Fruit fly (Drosophila melanogaster) whole organism, embryonic: Measurements from ENCODE around the gene Ubqn.

Experiments used
- Aef1 ChIP-seq: fragments of 200-800 bp; sonication (Bioruptor generic); IDR thresholded peaks from 3 replicates; pipeline ENCODE4 v1.3.6; 2022; ENCODE audit warnings: missing biosample characterization, missing genetic modification characterization
- Antp ChIP-seq: fragments of 200-800 bp; sonication (Bioruptor generic); optimal IDR thresholded peaks from 3 replicates; lab custom pipeline; 2016; ENCODE audit warnings: missing biosample characterization, missing genetic modification characterization
- B-H2 ChIP-seq: fragments of 200-800 bp; sonication (Bioruptor generic); optimal IDR thresholded peaks from 2 replicates; lab custom pipeline; 2018; ENCODE audit warnings: missing biosample characterization, mild to moderate bottlenecking, missing genetic modification characterization
- BEAF-32 ChIP-seq: fragments of 200-800 bp; sonication (Bioruptor generic); optimal IDR thresholded peaks from 3 replicates; lab custom pipeline; 2017; ENCODE audit warnings: missing biosample characterization, missing genetic modification characterization, mild to moderate bottlenecking, moderate library complexity, missing genetic modification reagents
- Bdp1 ChIP-seq: fragments of 200-800 bp; sonication (Bioruptor generic); optimal IDR thresholded peaks from 3 replicates; lab custom pipeline; 2016; ENCODE audit warnings: missing biosample characterization, missing genetic modification characterization
- CG15011 ChIP-seq: fragments of 200-800 bp; sonication (Bioruptor generic); optimal IDR thresholded peaks from 3 replicates; lab custom pipeline; 2018; ENCODE audit warnings: missing biosample characterization, mild to moderate bottlenecking, missing genetic modification characterization
- CG15269 ChIP-seq: fragments of 200-800 bp; sonication (Bioruptor generic); optimal IDR thresholded peaks from 2 replicates; lab custom pipeline; 2018; ENCODE audit warnings: missing biosample characterization, mild to moderate bottlenecking, missing genetic modification characterization, moderate library complexity
- CG1647 ChIP-seq: fragments of 200-800 bp; sonication (Bioruptor generic); optimal IDR thresholded peaks from 3 replicates; lab custom pipeline; 2016; ENCODE audit warnings: missing biosample characterization, missing genetic modification characterization
- CG16815 ChIP-seq: fragments of 200-800 bp; sonication (Bioruptor generic); optimal IDR thresholded peaks from 3 replicates; lab custom pipeline; 2017; ENCODE audit warnings: missing biosample characterization, mild to moderate bottlenecking, missing genetic modification characterization
- CG2199 ChIP-seq: fragments of 200-800 bp; sonication (Bioruptor generic); IDR thresholded peaks from 3 replicates; pipeline ENCODE4 v1.3.6; 2022; ENCODE audit warnings: missing biosample characterization, missing genetic modification characterization
- CG30403 ChIP-seq: fragments of 200-800 bp; sonication (Bioruptor generic); optimal IDR thresholded peaks from 3 replicates; lab custom pipeline; 2016; ENCODE audit warnings: missing biosample characterization, missing genetic modification characterization
- CG31441 ChIP-seq: fragments of 200-800 bp; sonication (Bioruptor generic); IDR thresholded peaks from 2 replicates; pipeline ENCODE4 v1.3.6; 2022; ENCODE audit warnings: missing biosample characterization, missing genetic modification characterization
- CG32532 ChIP-seq: fragments of 200-800 bp; sonication (Bioruptor generic); IDR thresholded peaks from 2 replicates; pipeline ENCODE4 v1.3.6; 2022; ENCODE audit warnings: missing biosample characterization, missing genetic modification characterization
- CG3838 ChIP-seq: fragments of 200-800 bp; sonication (Bioruptor generic); optimal IDR thresholded peaks from 3 replicates; lab custom pipeline; 2016; ENCODE audit warnings: missing biosample characterization, missing genetic modification characterization
- CG4424 ChIP-seq: fragments of 200-800 bp; sonication (Bioruptor generic); optimal IDR thresholded peaks from 3 replicates; lab custom pipeline; 2016; ENCODE audit warnings: missing biosample characterization, missing genetic modification characterization
- CG6791 ChIP-seq: fragments of 200-800 bp; sonication (Bioruptor generic); IDR thresholded peaks from 3 replicates; pipeline ENCODE4 v1.3.6; 2022; ENCODE audit warnings: missing biosample characterization, missing genetic modification characterization; ENCODE audit not compliant: partially characterized antibody
- CG6854 ChIP-seq: fragments of 200-800 bp; sonication (Bioruptor generic); optimal IDR thresholded peaks from 3 replicates; lab custom pipeline; 2017; ENCODE audit warnings: missing biosample characterization, mild to moderate bottlenecking, missing genetic modification characterization
- CG8944 ChIP-seq: fragments of 200-800 bp; sonication (Bioruptor generic); optimal IDR thresholded peaks from 3 replicates; lab custom pipeline; 2016; ENCODE audit warnings: missing biosample characterization, missing genetic modification characterization
- D19B ChIP-seq: fragments of 200-800 bp; sonication (Bioruptor generic); optimal IDR thresholded peaks from 2 replicates; lab custom pipeline; 2017; ENCODE audit warnings: missing biosample characterization, mild to moderate bottlenecking, missing genetic modification characterization
- E2f2 ChIP-seq: fragments of 200-800 bp; sonication (Bioruptor generic); IDR thresholded peaks from 2 replicates; pipeline ENCODE4 v1.3.6; 2022; ENCODE audit warnings: missing biosample characterization, missing genetic modification characterization
- Ets65A ChIP-seq: fragments of 200-800 bp; sonication (Bioruptor generic); peaks from one replicate; lab custom pipeline; 2016; ENCODE audit warnings: missing biosample characterization, missing genetic modification characterization
- GATAe ChIP-seq: fragments of 200-800 bp; sonication (Bioruptor generic); conservative IDR thresholded peaks from 2 replicates; pipeline ENCODE4 v1.3.6; 2022; ENCODE audit warnings: missing biosample characterization, missing genetic modification characterization
- MBD-R2 ChIP-seq: fragments of 200-800 bp; sonication (Bioruptor generic); IDR thresholded peaks from 2 replicates; pipeline ENCODE4 v1.3.6; 2022; ENCODE audit warnings: missing biosample characterization, missing genetic modification characterization
- MESR4 ChIP-seq: fragments of 200-800 bp; sonication (Bioruptor generic); optimal IDR thresholded peaks from 2 replicates; lab custom pipeline; 2018; ENCODE audit warnings: missing biosample characterization, mild to moderate bottlenecking, missing genetic modification characterization, moderate library complexity
- Meics ChIP-seq: fragments of 200-800 bp; sonication (Bioruptor generic); optimal IDR thresholded peaks from 2 replicates; lab custom pipeline; 2017; ENCODE audit warnings: missing biosample characterization, mild to moderate bottlenecking, missing genetic modification characterization
- Mes4 ChIP-seq: fragments of 200-800 bp; sonication (Bioruptor generic); optimal IDR thresholded peaks from 2 replicates; lab custom pipeline; 2016; ENCODE audit warnings: missing biosample characterization, missing genetic modification characterization
- NFAT ChIP-seq: fragments of 200-800 bp; sonication (Bioruptor generic); IDR thresholded peaks from 2 replicates; pipeline ENCODE4 v1.3.6; 2022; ENCODE audit warnings: missing biosample characterization, missing genetic modification characterization
- Nf-YA ChIP-seq: fragments of 200-800 bp; sonication (Bioruptor generic); IDR thresholded peaks from 2 replicates; pipeline ENCODE4 v1.3.6; 2022; ENCODE audit warnings: missing biosample characterization, missing genetic modification characterization
- Nf-YC ChIP-seq: fragments of 200-800 bp; optimal IDR thresholded peaks from 3 replicates; lab custom pipeline; 2019; ENCODE audit warnings: missing biosample characterization, mild to moderate bottlenecking, missing genetic modification characterization, moderate library complexity
- NfI ChIP-seq: fragments of 200-800 bp; sonication (Bioruptor generic); optimal IDR thresholded peaks from 3 replicates; lab custom pipeline; 2018; ENCODE audit warnings: missing biosample characterization, mild to moderate bottlenecking, missing genetic modification characterization, moderate library complexity
- Oaz ChIP-seq: fragments of 200-800 bp; sonication (Bioruptor generic); IDR thresholded peaks from 2 replicates; pipeline ENCODE4 v1.3.6; 2022; ENCODE audit warnings: missing biosample characterization, missing genetic modification characterization
- Rfx ChIP-seq: fragments of 200-800 bp; sonication (Bioruptor generic); IDR thresholded peaks from 2 replicates; pipeline ENCODE4 v1.3.6; 2022; ENCODE audit warnings: missing biosample characterization, missing genetic modification characterization
- Scr ChIP-seq: fragments of 200-800 bp; sonication (Bioruptor generic); IDR thresholded peaks from 2 replicates; pipeline ENCODE4 v1.3.6; 2022; ENCODE audit warnings: missing biosample characterization, missing genetic modification characterization; ENCODE audit not compliant: partially characterized antibody
- Side ChIP-seq: fragments of 200-800 bp; sonication (Bioruptor generic); optimal IDR thresholded peaks from 2 replicates; lab custom pipeline; 2016; ENCODE audit warnings: missing biosample characterization, missing genetic modification characterization
- Ssrp ChIP-seq: fragments of 200-800 bp; sonication (Bioruptor generic); optimal IDR thresholded peaks from 2 replicates; lab custom pipeline; 2018; ENCODE audit warnings: missing biosample characterization, mild to moderate bottlenecking, missing genetic modification characterization, moderate library complexity
- amos ChIP-seq: fragments of 200-800 bp; sonication (Bioruptor generic); IDR thresholded peaks from 2 replicates; pipeline ENCODE4 v1.3.6; 2022; ENCODE audit warnings: missing biosample characterization, missing genetic modification characterization; ENCODE audit not compliant: partially characterized antibody
- ara ChIP-seq: fragments of 200-800 bp; sonication (Bioruptor generic); IDR thresholded peaks from 2 replicates; pipeline ENCODE4 v1.3.6; 2022; ENCODE audit warnings: missing biosample characterization, missing genetic modification characterization
- cad ChIP-seq: fragments of >200 bp; optimal IDR thresholded peaks from 2 replicates; lab custom pipeline; 2017; ENCODE audit warnings: missing biosample characterization, missing genetic modification characterization
- fru ChIP-seq: fragments of >200 bp; optimal IDR thresholded peaks from 2 replicates; lab custom pipeline; 2017
- gsb-n ChIP-seq: fragments of 200-800 bp; sonication (Bioruptor generic); optimal IDR thresholded peaks from 3 replicates; lab custom pipeline; 2018; ENCODE audit warnings: missing biosample characterization, mild to moderate bottlenecking, missing genetic modification characterization
- inv ChIP-seq: fragments of 200-800 bp; sonication (Bioruptor generic); IDR thresholded peaks from 2 replicates; pipeline ENCODE4 v1.3.6; 2022; ENCODE audit warnings: missing biosample characterization, missing genetic modification characterization; ENCODE audit not compliant: partially characterized antibody
- lola ChIP-seq, 3 experiments: fragments of >200 bp in 2 of 3; fragments of 200-800 bp in 1 of 3; sonication (Bioruptor generic) in 1 of 3; optimal IDR thresholded peaks; 2 replicates each; lab custom pipeline; 2017 to 2019; ENCODE audit warnings: missing biosample characterization in 3 of 3, missing genetic modification characterization in 3 of 3, mild to moderate bottlenecking in 1 of 3, moderate library complexity in 1 of 3
- maf-S ChIP-seq: fragments of 200-800 bp; sonication (Bioruptor generic); optimal IDR thresholded peaks from 2 replicates; lab custom pipeline; 2016; ENCODE audit warnings: missing biosample characterization, missing genetic modification characterization
- nmo ChIP-seq: fragments of 200-800 bp; sonication (Bioruptor generic); optimal IDR thresholded peaks from 2 replicates; lab custom pipeline; 2018; ENCODE audit warnings: missing biosample characterization, mild to moderate bottlenecking, missing genetic modification characterization, moderate library complexity
- pan ChIP-seq, 4 experiments: fragments of >200 bp in 3 of 4; fragments of 200-800 bp in 1 of 4; sonication (Bioruptor generic) in 1 of 4; optimal IDR thresholded peaks in 3 of 4; IDR thresholded peaks in 1 of 4; 2 replicates each; pipeline versions ENCODE4 v1.3.6 to Lab custom; 2017 to 2022; ENCODE audit warnings: missing biosample characterization in 2 of 4, missing genetic modification characterization in 2 of 4, mixed read lengths in 1 of 4
- sc ChIP-seq, 3 experiments: fragments of >200 bp in 2 of 3; fragments of 200-800 bp in 1 of 3; sonication (Bioruptor generic) in 1 of 3; optimal IDR thresholded peaks; 2 replicates in 2 of 3; 3 replicates in 1 of 3; lab custom pipeline; 2017; ENCODE audit warnings: mild to moderate bottlenecking in 1 of 3, missing biosample characterization in 1 of 3, missing genetic modification characterization in 1 of 3, missing genetic modification reagents in 1 of 3
- sens-2 ChIP-seq: fragments of 200-800 bp; sonication (Bioruptor generic); IDR thresholded peaks from 2 replicates; pipeline ENCODE4 v1.3.6; 2022; ENCODE audit warnings: missing biosample characterization, missing genetic modification characterization
- slbo ChIP-seq: fragments of 200-800 bp; sonication (Bioruptor generic); IDR thresholded peaks from 2 replicates; pipeline ENCODE4 v1.3.6; 2022; ENCODE audit warnings: missing biosample characterization, missing genetic modification characterization
- sna ChIP-seq: fragments of 200-800 bp; sonication (Bioruptor generic); IDR thresholded peaks from 2 replicates; pipeline ENCODE4 v1.3.6; 2022; ENCODE audit warnings: missing biosample characterization, missing genetic modification characterization; ENCODE audit not compliant: partially characterized antibody
- zen ChIP-seq: fragments of 200-800 bp; sonication (Bioruptor generic); optimal IDR thresholded peaks from 3 replicates; lab custom pipeline; 2018; ENCODE audit warnings: missing biosample characterization, mild to moderate bottlenecking, missing genetic modification characterization, moderate library complexity

Ubqn gene

dm6 chrX:19701611-19702010, 18.0 kb downstream of the Ubqn start, which contains the start of gene Tcs4 (continued):
- peak; percentile 19 for TF ChIP-seq Nf-YC (tag; lab: Kevin White, UChicago)
- no peak for TF ChIP-seq CG32532
- peak in 1 of 3 experiments; percentile 46 for TF ChIP-seq lola (GFP tag; optimal IDR thresholded peaks at IDR 0.05; lab: Kevin White, UChicago)
- TF ChIP-seq CG1647 = no peak
- no peak for TF ChIP-seq Antp (GFP tag; lab: Kevin White, UChicago)
- peak; percentile 51 for TF ChIP-seq E2f2 (GFP tag; lab: Robert Waterston, UW)
- TF ChIP-seq CG3838 (GFP tag; lab: Kevin White, UChicago) = no peak
- TF ChIP-seq sens-2 (GFP tag; lab: Robert Waterston, UW) = no peak
- TF ChIP-seq NfI (GFP tag; lab: Kevin White, UChicago) = peak; percentile 17
- no peak for TF ChIP-seq CG8944 (GFP tag; lab: Kevin White, UChicago)
- peak; percentile 44 for TF ChIP-seq CG30403 (GFP tag; lab: Kevin White, UChicago)
- no peak for TF ChIP-seq Mes4 (GFP tag; lab: Kevin White, UChicago)
- no peak for TF ChIP-seq cad
- no peak for TF ChIP-seq B-H2 (GFP tag; lab: Kevin White, UChicago)
- TF ChIP-seq Nf-YA (GFP tag; lab: Robert Waterston, UW) = no peak
- peak; percentile 20; the same call in 1 of the 2 replicates for TF ChIP-seq slbo (GFP tag; lab: Robert Waterston, UW)
- 0 out of 2 replicates have a peak, but pooled peaks have one; percentile 7 for TF ChIP-seq inv
- no peak for TF ChIP-seq Oaz (GFP tag; lab: Robert Waterston, UW)
- TF ChIP-seq gsb-n = no peak
- peak; percentile 44 for TF ChIP-seq MESR4 (GFP tag; lab: Kevin White, UChicago)
- no peak for TF ChIP-seq ara (GFP tag; lab: Robert Waterston, UW)
- TF ChIP-seq Side = no peak
- TF ChIP-seq fru (lab: Kevin White, UChicago) = no peak
- TF ChIP-seq CG16815 = no peak
- peak; percentile 8 for TF ChIP-seq BEAF-32 (GFP tag; lab: Kevin White, UChicago)
- 0 out of 2 replicates have a peak, but pooled peaks have one; percentile 22 for TF ChIP-seq CG31441 (GFP tag; lab: Robert Waterston, UW)
- peak; percentile 5 for TF ChIP-seq Ssrp
- TF ChIP-seq CG6791 = peak; percentile 72; the same call in 2 of the 3 replicates
- peak; percentile 59 for TF ChIP-seq Scr (GFP tag; lab: Robert Waterston, UW)
- TF ChIP-seq D19B = no peak
- peak; percentile 28 for TF ChIP-seq Meics (GFP tag; lab: Kevin White, UChicago)
- peak; percentile 82 for TF ChIP-seq MBD-R2 (GFP tag; lab: Robert Waterston, UW)
- no peak for TF ChIP-seq CG15011 (GFP tag; lab: Kevin White, UChicago)
- no peak for TF ChIP-seq Aef1
- peak; percentile 46; the same call in 1 of the 2 replicates for TF ChIP-seq amos
- TF ChIP-seq sna (GFP tag; lab: Robert Waterston, UW) = peak; percentile 66; the same call in 1 of the 2 replicates
- no peak for TF ChIP-seq sc (optimal IDR thresholded peaks at IDR 0.05; lab: Kevin White, UChicago)
- TF ChIP-seq sc (GFP tag; optimal IDR thresholded peaks at IDR 0.05; lab: Kevin White, UChicago) = no peak
- peak; percentile 67 for TF ChIP-seq Ets65A
- peak; percentile 10 for TF ChIP-seq CG4424 (GFP tag; lab: Kevin White, UChicago)
- no peak for TF ChIP-seq pan (optimal IDR thresholded peaks at IDR 0.05; lab: Kevin White, UChicago)
- TF ChIP-seq pan (GFP tag; optimal IDR thresholded peaks at IDR 0.05 in 1 of 2, IDR thresholded peaks at IDR 0.05 in 1 of 2) = peak in 1 of 2 experiments; percentile 21
- peak; percentile 22 for TF ChIP-seq zen (tag; lab: Kevin White, UChicago)
- TF ChIP-seq CG15269 (tag; lab: Kevin White, UChicago) = no peak
- no peak for TF ChIP-seq GATAe (GFP tag; lab: Robert Waterston, UW)
- 0 out of 2 replicates have a peak, but pooled peaks have one; percentile 29 for TF ChIP-seq Rfx (GFP tag; lab: Robert Waterston, UW)
- no peak for TF ChIP-seq Bdp1 (GFP tag; lab: Kevin White, UChicago)
- TF ChIP-seq maf-S = no peak
- peak; percentile 48 for TF ChIP-seq nmo (GFP tag; lab: Kevin White, UChicago)
- TF ChIP-seq NFAT (GFP tag; lab: Robert Waterston, UW) = no peak
- no peak for TF ChIP-seq CG6854
- TF ChIP-seq CG2199 (GFP tag; lab: Robert Waterston, UW) = no peak
